Worm (Caenorhabditis elegans): ENCODE data around the gene C17H11.4.

ce11 chrX:8218653-8219052 is 37.2 kb upstream of the C17H11.4 start, which contains the start of gene K02A6.4:
- no peak for TF ChIP-seq aly-1 (tag; optimal IDR thresholded peaks at IDR 0.05)
- no peak for TF ChIP-seq ama-1 (optimal IDR thresholded peaks at IDR 0.05)
- no peak for TF ChIP-seq F13C5.2 (tag; optimal IDR thresholded peaks at IDR 0.05)
- no peak for TF ChIP-seq tra-4 (tag; optimal IDR thresholded peaks at IDR 0.05)
- no peak for TF ChIP-seq hmbx-1 (tag; optimal IDR thresholded peaks at IDR 0.05)
- no peak for TF ChIP-seq ceh-36 (tag; optimal IDR thresholded peaks at IDR 0.05)
- TF ChIP-seq sea-1 (GFP tag; conservative IDR thresholded peaks at IDR 0.05): no peak
- no peak for TF ChIP-seq ceh-13 (GFP tag; optimal IDR thresholded peaks at IDR 0.05)
- TF ChIP-seq tbx-37 (GFP tag; conservative IDR thresholded peaks at IDR 0.05): no peak
- TF ChIP-seq flt-1 (GFP tag; IDR thresholded peaks at IDR 0.05): no peak
